Worm (Caenorhabditis elegans): ENCODE results near the gene srh-55.
"Not testable (repeated sequence)": the region's sequence is repeated elsewhere in the genome, so short reads cannot be mapped to it uniquely, and the experiment has no call there.

Gene srh-55

DNA sequence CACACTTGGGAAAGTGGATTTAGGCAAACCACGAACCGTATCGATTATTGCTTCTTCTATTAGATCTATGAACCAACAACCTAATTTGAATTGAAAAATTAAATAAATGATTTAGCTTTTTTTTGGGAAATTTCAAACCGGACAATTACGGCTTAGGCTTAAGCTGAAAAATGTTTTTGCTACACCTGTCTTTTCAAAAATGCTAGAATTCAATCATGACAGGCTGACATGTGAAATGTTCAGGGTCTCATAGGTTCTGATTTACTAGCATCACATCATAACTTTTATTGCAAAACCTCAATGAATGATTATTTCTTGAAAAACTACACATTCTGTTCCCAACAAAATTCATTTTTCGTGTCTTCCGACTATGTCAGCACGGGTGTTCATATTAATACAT is at the start of gene srh-55:
Gene srh-55 (plus strand): TSS at position 301 of the 400 bp plus-strand sequence.
- TF ChIP-seq ztf-1 (GFP tag; conservative IDR thresholded peaks at IDR 0.05) (no peak), mbf-1 (tag; optimal IDR thresholded peaks at IDR 0.05) (no peak), elt-1 (tag; optimal IDR thresholded peaks at IDR 0.05) (no peak), F13H6.1 (tag; optimal IDR thresholded peaks at IDR 0.05) (no peak), fos-1 (tag; optimal IDR thresholded peaks at IDR 0.05) (no peak), aly-2 (tag; optimal IDR thresholded peaks at IDR 0.05) (no peak), nhr-21 (tag; optimal IDR thresholded peaks at IDR 0.05) (no peak), nhr-10 (tag; optimal IDR thresholded peaks at IDR 0.05) (no peak), mdl-1 (tag; optimal IDR thresholded peaks at IDR 0.05) (no peak), sma-9 (GFP tag; optimal IDR thresholded peaks at IDR 0.05) (no peak), sma-9 (tag; optimal IDR thresholded peaks at IDR 0.05) (no peak), ztf-11 (tag; optimal IDR thresholded peaks at IDR 0.05) (no peak), peb-1 (tag; optimal IDR thresholded peaks at IDR 0.05) (no peak), nhr-11 (tag; optimal IDR thresholded peaks at IDR 0.05) (no peak), ceh-16 (tag; optimal IDR thresholded peaks at IDR 0.05) (no peak), dmd-4 (tag; optimal IDR thresholded peaks at IDR 0.05) (no peak)

DNA sequence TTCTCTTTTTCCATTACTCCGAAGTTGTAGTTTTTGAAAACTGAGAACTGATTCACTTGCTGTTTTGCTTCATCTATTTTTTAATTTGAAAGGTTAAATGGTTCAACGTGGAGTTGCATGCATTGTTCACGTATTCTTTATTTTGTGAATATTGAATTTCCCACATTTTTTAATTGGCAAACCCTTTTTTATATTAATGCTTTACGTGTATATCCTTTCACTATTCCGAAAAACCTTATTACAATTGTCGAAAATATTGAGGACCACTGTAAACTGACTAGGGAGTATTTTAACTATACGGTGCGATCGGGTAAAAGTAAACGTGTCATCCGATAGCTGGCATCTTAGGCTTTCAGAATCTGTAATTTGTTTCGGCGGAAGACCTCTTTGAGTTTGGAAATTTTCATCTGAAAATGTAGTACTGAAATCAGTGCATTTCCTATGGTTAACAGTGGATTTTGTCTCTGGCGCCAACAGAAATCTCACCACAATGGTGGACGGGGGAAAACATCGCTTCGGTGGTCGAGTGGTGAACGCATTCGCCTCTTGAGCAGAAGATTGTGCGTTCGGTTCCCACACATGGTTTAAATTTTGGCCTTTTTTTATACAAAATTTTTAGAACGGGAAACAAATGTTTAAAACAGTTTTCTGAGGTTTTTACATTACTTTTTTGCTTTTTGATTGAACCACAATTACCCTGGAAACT is 47.3 kb upstream of the srh-55 start, which contains the start of gene C01G10.14:
Gene C01G10.14 (minus strand): TSS at position 51 of the 706 bp plus-strand sequence.
- TF ChIP-seq nhr-6, R02D3.7, lsy-2 (tag; optimal IDR thresholded peaks at IDR 0.05): not testable (repeated sequence)

- TF ChIP-seq nhr-11 (tag; optimal IDR thresholded peaks at IDR 0.05) (no peak), alr-1 (tag; optimal IDR thresholded peaks at IDR 0.05) (no peak), nhr-25 (tag; optimal IDR thresholded peaks at IDR 0.05) (no peak), zag-1 (tag; optimal IDR thresholded peaks at IDR 0.05) (no peak), nhr-237 (tag; optimal IDR thresholded peaks at IDR 0.05) (no peak), C34F6.9 (tag; optimal IDR thresholded peaks at IDR 0.05) (no peak), nhr-21 (tag; optimal IDR thresholded peaks at IDR 0.05) (no peak), ama-1 (optimal IDR thresholded peaks at IDR 0.05) (no peak), sma-9 (GFP tag; optimal IDR thresholded peaks at IDR 0.05) (no peak), sma-9 (tag; optimal IDR thresholded peaks at IDR 0.05) (no peak), nhr-6 (tag; optimal IDR thresholded peaks at IDR 0.05) (no peak), ceh-82 (tag; optimal IDR thresholded peaks at IDR 0.05) (no peak), F13H6.1 (tag; optimal IDR thresholded peaks at IDR 0.05) (no peak), lsy-2 (tag; optimal IDR thresholded peaks at IDR 0.05) (no peak), mdl-1 (tag; optimal IDR thresholded peaks at IDR 0.05) (no peak), crh-2 (tag; optimal IDR thresholded peaks at IDR 0.05) (no peak), snpc-4 (tag; optimal IDR thresholded peaks at IDR 0.05) (no peak), fos-1 (tag; optimal IDR thresholded peaks at IDR 0.05) (no peak), sem-4 (tag; optimal IDR thresholded peaks at IDR 0.05) (no peak)
Measured at ce11 chrV:15109260-15109659, 44.1 kb upstream of the srh-55 start, which contains the start of gene Y75B12A.2. Y75B12A.2 (plus strand) TSS chrV:15109560.

DNA sequence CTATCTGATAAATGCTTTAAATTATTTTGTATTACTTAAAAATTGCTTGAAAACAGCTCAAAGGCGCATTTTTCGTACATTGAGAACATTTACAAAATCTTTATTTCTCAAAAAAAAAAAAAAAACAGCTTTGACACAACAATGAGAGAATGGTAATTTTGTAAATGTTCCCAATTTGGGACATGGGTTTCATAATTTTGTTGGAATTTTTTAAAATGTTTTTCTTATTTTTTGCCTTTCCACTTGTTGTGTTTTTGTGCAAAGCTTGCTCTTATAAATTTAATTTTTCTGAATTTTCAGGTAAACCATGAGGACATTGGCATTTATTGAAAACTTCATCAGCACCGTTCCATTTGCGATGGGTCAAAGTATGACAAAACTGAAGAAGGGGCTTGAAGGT is 41.7 kb upstream of the srh-55 start, which contains the start of gene T01G5.7:
Gene T01G5.7 (plus strand): TSS at position 301 of the 400 bp plus-strand sequence.
- TF ChIP-seq lsy-2 (tag; optimal IDR thresholded peaks at IDR 0.05) (no peak), elt-3 (tag; optimal IDR thresholded peaks at IDR 0.05) (no peak), ceh-82 (tag; optimal IDR thresholded peaks at IDR 0.05) (no peak), nhr-11 (tag; optimal IDR thresholded peaks at IDR 0.05) (no peak), ztf-11 (tag; optimal IDR thresholded peaks at IDR 0.05) (no peak), lin-13 (GFP tag; optimal IDR thresholded peaks at IDR 0.05) (no peak), alr-1 (tag; optimal IDR thresholded peaks at IDR 0.05) (no peak), C34F6.9 (tag; optimal IDR thresholded peaks at IDR 0.05) (no peak)

DNA sequence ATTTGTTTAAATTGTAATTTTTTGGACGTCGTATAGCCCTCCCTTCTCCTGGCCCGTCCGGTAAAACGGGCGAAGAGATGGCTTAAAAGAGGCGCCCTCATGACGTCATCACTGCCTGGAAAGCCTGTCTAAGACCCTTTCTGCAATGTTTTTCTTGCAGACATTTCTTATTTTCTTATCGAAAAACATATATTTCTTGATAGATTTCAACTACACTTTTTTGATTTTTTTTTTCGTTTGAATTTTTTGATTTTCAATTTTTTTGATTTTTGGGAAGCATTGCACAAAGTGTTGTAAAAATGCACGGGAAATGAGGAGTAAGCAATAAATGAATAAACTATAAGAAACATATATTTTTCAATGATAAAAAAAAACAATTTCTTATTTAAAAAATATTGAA is 39.4 kb upstream of the srh-55 start, which contains the start of gene T01G5.6:
Gene T01G5.6 (minus strand): TSS at position 101 of the 400 bp plus-strand sequence.
- TF ChIP-seq alr-1 (tag; optimal IDR thresholded peaks at IDR 0.05) (no peak), R02D3.7 (tag; optimal IDR thresholded peaks at IDR 0.05) (no peak), nhr-11 (tag; optimal IDR thresholded peaks at IDR 0.05) (no peak), lin-11 (tag; optimal IDR thresholded peaks at IDR 0.05) (no peak), dmd-4 (tag; optimal IDR thresholded peaks at IDR 0.05) (no peak)

All from whole organism, L2 larva.